3 worm cellular contexts compared by ENCODE assay signal in the genomic region with DNA sequence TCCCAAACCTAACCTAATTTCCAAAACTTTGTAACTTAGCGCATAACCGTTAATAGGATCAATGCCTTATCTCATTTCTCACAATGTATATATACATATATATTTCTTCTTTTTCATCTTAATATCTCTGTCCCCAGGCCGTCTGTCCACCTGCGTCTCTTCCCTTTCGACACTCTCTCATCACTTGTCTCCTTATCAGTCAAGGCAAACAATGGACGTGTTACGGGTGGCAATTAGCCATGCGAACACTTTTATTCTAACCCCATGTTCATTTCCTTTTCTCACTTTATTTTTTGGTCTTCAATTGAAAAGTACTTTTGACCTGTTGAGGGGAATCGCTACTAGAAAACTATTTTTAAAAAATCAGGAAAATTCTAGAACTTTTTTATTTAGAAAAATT.
TF ChIP-seq lines count a peak whose summit lies in the region.

No protein-coding gene starts in this region.

TF ChIP-seq in whole organism, L1 larva, 84 proteins besides CTCF, POLR2A, EP300 and RAD21 (continued from another document):
- TF ChIP-seq unc-130 (tag; optimal IDR thresholded peaks at IDR 0.05; lab: Kevin White, UChicago) (no peak), nhr-71 (tag; optimal IDR thresholded peaks at IDR 0.05; lab: Kevin White, UChicago) (no peak), nhr-90 (tag; optimal IDR thresholded peaks at IDR 0.05; lab: Kevin White, UChicago; ENCODE audit: poor library complexity) (peak; percentile 22), elt-3 (tag; optimal IDR thresholded peaks at IDR 0.05; lab: Kevin White, UChicago) (peak in 3 of 6 experiments; percentile 52 to 79 (median 64)), blmp-1 (tag; optimal IDR thresholded peaks at IDR 0.05; lab: Kevin White, UChicago) (peak; percentile 16), ztf-4 (tag; optimal IDR thresholded peaks at IDR 0.05; lab: Kevin White, UChicago) (no peak)
TF ChIP-seq in whole organism, L1 larva: peak in this region for 6.

TF ChIP-seq in whole organism, L3 larva, 47 proteins besides CTCF, POLR2A, EP300 and RAD21 (continued from another document):
- TF ChIP-seq ztf-11 (tag; optimal IDR thresholded peaks at IDR 0.05; lab: Kevin White, UChicago): no peak
- TF ChIP-seq zag-1 (tag; optimal IDR thresholded peaks at IDR 0.05; lab: Kevin White, UChicago): no peak
- no peak for TF ChIP-seq nhr-43 (tag; optimal IDR thresholded peaks at IDR 0.05; lab: Kevin White, UChicago; ENCODE audit: poor library complexity, severe bottlenecking)
- TF ChIP-seq ZK546.5 (tag; optimal IDR thresholded peaks at IDR 0.05; lab: Kevin White, UChicago): no peak
- no peak for TF ChIP-seq ama-1 (optimal IDR thresholded peaks at IDR 0.05; lab: Kevin White, UChicago)
- TF ChIP-seq jun-1 (tag; optimal IDR thresholded peaks at IDR 0.05; lab: Kevin White, UChicago): no peak
- TF ChIP-seq R02D3.7 (tag; optimal IDR thresholded peaks at IDR 0.05; lab: Kevin White, UChicago): no peak
- TF ChIP-seq nhr-67 (tag; optimal IDR thresholded peaks at IDR 0.05; lab: Kevin White, UChicago): no peak
- no peak for TF ChIP-seq unc-39 (tag; optimal IDR thresholded peaks at IDR 0.05; lab: Kevin White, UChicago)
- no peak for TF ChIP-seq fos-1 (tag; optimal IDR thresholded peaks at IDR 0.05; lab: Kevin White, UChicago)
- TF ChIP-seq ceh-9 (tag; optimal IDR thresholded peaks at IDR 0.05; lab: Kevin White, UChicago): no peak
- TF ChIP-seq fkh-2 (tag; optimal IDR thresholded peaks at IDR 0.05; lab: Kevin White, UChicago): no peak
- TF ChIP-seq nhr-11 (tag; optimal IDR thresholded peaks at IDR 0.05; lab: Kevin White, UChicago): no peak
- peak; percentile 28 for TF ChIP-seq pha-4 (tag; optimal IDR thresholded peaks at IDR 0.05; lab: Kevin White, UChicago)
- TF ChIP-seq hmg-11 (tag; optimal IDR thresholded peaks at IDR 0.05; lab: Kevin White, UChicago): peak; percentile 17
- TF ChIP-seq nhr-237 (tag; optimal IDR thresholded peaks at IDR 0.05; lab: Kevin White, UChicago): no peak
- no peak for TF ChIP-seq egl-27 (tag; optimal IDR thresholded peaks at IDR 0.05; lab: Kevin White, UChicago)
- no peak for TF ChIP-seq snpc-4 (tag; optimal IDR thresholded peaks at IDR 0.05; lab: Kevin White, UChicago)
- TF ChIP-seq nhr-77 (tag; optimal IDR thresholded peaks at IDR 0.05; lab: Kevin White, UChicago): no peak
- TF ChIP-seq nfya-1 (tag; optimal IDR thresholded peaks at IDR 0.05; lab: Kevin White, UChicago; ENCODE audit: insufficient read depth): peak; percentile 2
- TF ChIP-seq pqm-1 (tag; optimal IDR thresholded peaks at IDR 0.05; lab: Kevin White, UChicago): peak; percentile 9
- TF ChIP-seq nhr-76 (tag; optimal IDR thresholded peaks at IDR 0.05; lab: Kevin White, UChicago): no peak
TF ChIP-seq in whole organism, L3 larva: peak in this region for 6.

TF ChIP-seq in whole organism, L4 larva, 104 proteins besides CTCF, POLR2A, EP300 and RAD21 (continued from another document):
- no peak for TF ChIP-seq hlh-30 (tag; optimal IDR thresholded peaks at IDR 0.05; lab: Kevin White, UChicago; ENCODE audit: insufficient read depth)
- peak; percentile 16 for TF ChIP-seq nhr-28 (tag; optimal IDR thresholded peaks at IDR 0.05; lab: Kevin White, UChicago)
- no peak for TF ChIP-seq ceh-20 (GFP tag; IDR thresholded peaks at IDR 0.05; lab: Robert Waterston, UW)
- TF ChIP-seq lin-15B (tag; optimal IDR thresholded peaks at IDR 0.05; lab: Kevin White, UChicago): no peak
- TF ChIP-seq Y75B8A.6 (GFP tag; IDR thresholded peaks at IDR 0.05; lab: Robert Waterston, UW): no peak
- TF ChIP-seq spr-1 (tag; optimal IDR thresholded peaks at IDR 0.05; lab: Kevin White, UChicago): no peak
- TF ChIP-seq dpl-1 (GFP tag; optimal IDR thresholded peaks at IDR 0.05; lab: Kevin White, UChicago): no peak
- no peak for TF ChIP-seq mdt-29 (GFP tag; IDR thresholded peaks at IDR 0.05; lab: Robert Waterston, UW)
